Fruit fly (Drosophila melanogaster): ENCODE results near the gene CG6276.

CG6276 gene

DNA sequence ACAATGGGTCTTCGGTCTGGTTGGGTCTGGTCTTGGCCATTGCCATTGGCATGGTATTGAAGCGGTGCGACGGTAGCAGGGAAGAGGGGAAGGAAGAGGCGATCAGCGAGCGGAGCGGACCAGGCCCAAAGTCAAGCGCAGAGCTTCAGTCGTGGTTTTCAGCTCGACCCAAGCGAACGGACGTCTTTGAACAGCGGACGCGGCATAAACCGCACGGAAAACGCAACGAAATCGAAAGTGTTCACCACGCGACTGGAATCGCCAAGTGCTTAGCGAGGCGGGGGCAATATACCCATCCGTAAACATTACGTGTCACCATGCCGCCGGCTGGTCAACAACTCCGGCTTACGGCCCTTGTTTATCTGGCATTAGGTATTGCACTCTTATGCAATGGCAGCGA is 3.5 kb downstream of the CG6276 start, which contains the start of gene CG14866:
TSS of gene CG14866 (plus strand) at position 146 of the 400 bp plus-strand sequence.
- TF ChIP-seq CG6683 (GFP tag; optimal IDR thresholded peaks at IDR 0.05) (no peak), Dll (GFP tag; IDR thresholded peaks at IDR 0.05; ENCODE audit: partially characterized antibody) (no peak), CG9215 (GFP tag; IDR thresholded peaks at IDR 0.05) (no peak), Hr39 (optimal IDR thresholded peaks at IDR 0.05) (no peak), Blimp-1 (GFP tag; optimal IDR thresholded peaks at IDR 0.05) (peak; percentile 85), ci (GFP tag; IDR thresholded peaks at IDR 0.05) (0 out of 3 replicates have a peak, but pooled peaks have one; percentile 15), stc (GFP tag; IDR thresholded peaks at IDR 0.05) (0 out of 2 replicates have a peak, but pooled peaks have one; percentile 6), gt (GFP tag; IDR thresholded peaks at IDR 0.05) (no peak), abd-A (tag; optimal IDR thresholded peaks at IDR 0.05) (no peak), CG15479 (GFP tag; optimal IDR thresholded peaks at IDR 0.05) (no peak), Ssrp (tag; optimal IDR thresholded peaks at IDR 0.05) (no peak), HHEX (GFP tag; optimal IDR thresholded peaks at IDR 0.05) (no peak), CG10147 (GFP tag; optimal IDR thresholded peaks at IDR 0.05) (no peak), Drgx (GFP tag; IDR thresholded peaks at IDR 0.05) (0 out of 2 replicates have a peak, but pooled peaks have one; percentile 2), CG10543 (GFP tag; optimal IDR thresholded peaks at IDR 0.05) (peak; percentile 14), CG4707 (GFP tag; optimal IDR thresholded peaks at IDR 0.05) (no peak), Scr (GFP tag; IDR thresholded peaks at IDR 0.05; ENCODE audit: partially characterized antibody) (no peak), CG10565 (GFP tag; optimal IDR thresholded peaks at IDR 0.05) (no peak), CG1233 (GFP tag; optimal IDR thresholded peaks at IDR 0.05) (no peak), esg (GFP tag; conservative IDR thresholded peaks at IDR 0.05) (no peak), CG31388 (GFP tag; optimal IDR thresholded peaks at IDR 0.05) (no peak), CG4404 (GFP tag; IDR thresholded peaks at IDR 0.05) (no peak), sr (GFP tag; IDR thresholded peaks at IDR 0.05) (no peak), Camta (GFP tag; optimal IDR thresholded peaks at IDR 0.05) (no peak), CG34422 (GFP tag; IDR thresholded peaks at IDR 0.05) (peak; percentile 29; the same call in 1 of the 3 replicates), Fer3 (tag; optimal IDR thresholded peaks at IDR 0.05) (no peak), vnd (GFP tag; IDR thresholded peaks at IDR 0.05; ENCODE audit: partially characterized antibody) (no peak), CG7963 (GFP tag; IDR thresholded peaks at IDR 0.05; ENCODE audit: partially characterized antibody) (no peak), sug (tag; optimal IDR thresholded peaks at IDR 0.05) (no peak), Nf-YA (GFP tag; IDR thresholded peaks at IDR 0.05) (0 out of 2 replicates have a peak, but pooled peaks have one; percentile 7), CG15011 (GFP tag; optimal IDR thresholded peaks at IDR 0.05) (no peak), Usf (GFP tag; optimal IDR thresholded peaks at IDR 0.05) (no peak), CG30020 (tag; optimal IDR thresholded peaks at IDR 0.05) (no peak), MBD-R2 (GFP tag; IDR thresholded peaks at IDR 0.05) (peak; percentile 12; the same call in 1 of the 2 replicates), ind (GFP tag; optimal IDR thresholded peaks at IDR 0.05) (no peak), HmgD (GFP tag; optimal IDR thresholded peaks at IDR 0.05) (no peak), vvl (GFP tag; IDR thresholded peaks at IDR 0.05) (0 out of 2 replicates have a peak, but pooled peaks have one; percentile 13), CG8359 (GFP tag; optimal IDR thresholded peaks at IDR 0.05; ENCODE audit: borderline replicate concordance) (peak; percentile 95), HLH4C (GFP tag; IDR thresholded peaks at IDR 0.05; ENCODE audit: partially characterized antibody) (0 out of 3 replicates have a peak, but pooled peaks have one; percentile 29), usp (GFP tag; optimal IDR thresholded peaks at IDR 0.05) (no peak), Pdp1 (GFP tag; optimal IDR thresholded peaks at IDR 0.05) (peak in 1 of 2 experiments; percentile 15), Meics (GFP tag; optimal IDR thresholded peaks at IDR 0.05) (no peak), HLH3B (GFP tag; IDR thresholded peaks at IDR 0.05) (peak; percentile 8; the same call in 1 of the 2 replicates), CG4360 (GFP tag; IDR thresholded peaks at IDR 0.05) (0 out of 2 replicates have a peak, but pooled peaks have one; percentile 25), TFAM (GFP tag; optimal IDR thresholded peaks at IDR 0.05) (no peak), Ets97D (GFP tag; optimal IDR thresholded peaks at IDR 0.05) (no peak), pita (GFP tag; optimal IDR thresholded peaks at IDR 0.05) (no peak), crol (GFP tag; IDR thresholded peaks at IDR 0.05) (peak; percentile 41; the same call in 1 of the 2 replicates), bab2 (GFP tag; optimal IDR thresholded peaks at IDR 0.05) (no peak), CG32532 (GFP tag; IDR thresholded peaks at IDR 0.05) (0 out of 2 replicates have a peak, but pooled peaks have one; percentile 12)

Measured in whole organism, embryonic.